Worm (Caenorhabditis elegans): Measurements from ENCODE around the gene col-88.

DNA sequence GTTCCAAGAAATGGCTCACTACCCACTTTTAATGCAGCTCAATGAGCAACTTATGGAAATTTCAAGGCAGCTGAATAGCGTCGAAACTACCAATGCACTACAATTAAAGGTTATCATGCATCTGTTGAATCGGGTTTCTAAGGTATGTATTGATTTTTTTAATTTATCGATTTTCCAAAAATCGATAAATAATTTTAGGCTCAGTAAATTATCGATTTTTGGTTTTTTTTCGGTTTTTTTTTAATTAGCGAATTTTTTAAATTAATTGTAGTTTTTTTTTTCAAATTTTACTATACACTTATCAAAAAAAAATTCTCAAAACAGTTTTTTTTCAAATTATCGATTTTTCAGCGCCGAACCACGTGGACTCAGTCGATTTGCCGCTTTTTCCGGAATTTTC lies 24.1 kb upstream of the col-88 start:
- TF ChIP-seq pros-1 (tag; optimal IDR thresholded peaks at IDR 0.05), result no peak
- no peak for TF ChIP-seq ceh-6 (GFP tag; optimal IDR thresholded peaks at IDR 0.05)
- no peak for TF ChIP-seq ahr-1 (tag; optimal IDR thresholded peaks at IDR 0.05)
- TF ChIP-seq pha-4 (tag; optimal IDR thresholded peaks at IDR 0.05), result no peak
- TF ChIP-seq odd-2 (tag; optimal IDR thresholded peaks at IDR 0.05), result no peak
- TF ChIP-seq ama-1 (optimal IDR thresholded peaks at IDR 0.05), result no peak
- no peak for TF ChIP-seq lim-6 (tag; optimal IDR thresholded peaks at IDR 0.05)
- no peak for TF ChIP-seq eyg-1 (tag; optimal IDR thresholded peaks at IDR 0.05)
- TF ChIP-seq ceh-30 (tag; optimal IDR thresholded peaks at IDR 0.05), result no peak
- no peak for TF ChIP-seq dve-1 (tag; optimal IDR thresholded peaks at IDR 0.05)
- TF ChIP-seq C38D4.7 (GFP tag; optimal IDR thresholded peaks at IDR 0.05), result no peak

All from whole organism, late embryonic.